Fruit fly (Drosophila melanogaster) whole organism, wandering third instar larva: ENCODE results near the gene CRAT.

ENCODE experiments used
- Abd-B ChIP-seq: fragments of >200 bp; optimal IDR thresholded peaks from 2 replicates; lab custom pipeline; 2017; ENCODE audit warnings: missing biosample characterization, missing genetic modification characterization
- CG32264 ChIP-seq: fragments of 200-800 bp; sonication (Bioruptor generic); optimal IDR thresholded peaks from 2 replicates; lab custom pipeline; 2016; ENCODE audit warnings: missing biosample characterization, missing genetic modification characterization
- CrebA ChIP-seq: fragments of 200-800 bp; sonication (Bioruptor generic); optimal IDR thresholded peaks from 2 replicates; lab custom pipeline; 2016; ENCODE audit warnings: missing biosample characterization, mild to moderate bottlenecking, missing genetic modification characterization, borderline replicate concordance
- Dfd ChIP-seq: fragments of >200 bp; optimal IDR thresholded peaks from 2 replicates; lab custom pipeline; 2017; ENCODE audit warnings: missing biosample characterization, missing genetic modification characterization
- GATAd ChIP-seq: sonication (Bioruptor generic); optimal IDR thresholded peaks from 2 replicates; lab custom pipeline; 2016; ENCODE audit warnings: missing biosample characterization, missing genetic modification characterization
- HLH106 ChIP-seq: fragments of 200-800 bp; optimal IDR thresholded peaks from 3 replicates; lab custom pipeline; 2019; ENCODE audit warnings: missing biosample characterization, mild to moderate bottlenecking, missing genetic modification characterization, moderate library complexity
- Hnf4 ChIP-seq: fragments of 200-800 bp; sonication (Bioruptor generic); optimal IDR thresholded peaks from 2 replicates; lab custom pipeline; 2016; ENCODE audit warnings: missing biosample characterization, mild to moderate bottlenecking, missing genetic modification characterization
- Hr78 ChIP-seq: fragments of >200 bp; optimal IDR thresholded peaks from 2 replicates; lab custom pipeline; 2017; ENCODE audit warnings: missing biosample characterization, missing genetic modification characterization
- Jra ChIP-seq: sonication (Bioruptor generic); optimal IDR thresholded peaks from 2 replicates; lab custom pipeline; 2016; ENCODE audit warnings: missing biosample characterization, missing genetic modification characterization
- Myc ChIP-seq: fragments of >200 bp; optimal IDR thresholded peaks from 2 replicates; lab custom pipeline; 2017
- N ChIP-seq: fragments of >200 bp; optimal IDR thresholded peaks from 2 replicates; lab custom pipeline; 2018; ENCODE audit warnings: missing biosample characterization, missing external identifiers, missing genetic modification characterization
- OdsH ChIP-seq: fragments of 200-800 bp; sonication (Bioruptor generic); optimal IDR thresholded peaks from 2 replicates; lab custom pipeline; 2016; ENCODE audit warnings: missing biosample characterization, mild to moderate bottlenecking, missing genetic modification characterization
- Sp1 ChIP-seq: fragments of 200-800 bp; sonication (Bioruptor generic); optimal IDR thresholded peaks from 3 replicates; lab custom pipeline; 2019; ENCODE audit warnings: missing biosample characterization, mild to moderate bottlenecking, missing genetic modification characterization, moderate library complexity
- Vsx2 ChIP-seq: fragments of 200-300, 225-300 bp; sonication (Bioruptor generic); optimal IDR thresholded peaks from 2 replicates; lab custom pipeline; 2018; ENCODE audit warnings: missing biosample characterization, missing genetic modification characterization; ENCODE audit not compliant: partially characterized antibody
- br ChIP-seq: fragments of 200-800 bp; sonication (Bioruptor generic); optimal IDR thresholded peaks from 2 replicates; lab custom pipeline; 2016; ENCODE audit warnings: missing biosample characterization, missing genetic modification characterization
- brk ChIP-seq: fragments of 200-800 bp; sonication (Bioruptor generic); optimal IDR thresholded peaks from 2 replicates; lab custom pipeline; 2016; ENCODE audit warnings: missing biosample characterization, mild to moderate bottlenecking, missing genetic modification characterization
- dmrt93B ChIP-seq: fragments of 200-800 bp; sonication (Bioruptor generic); optimal IDR thresholded peaks from 2 replicates; lab custom pipeline; 2018; ENCODE audit warnings: missing biosample characterization, mild to moderate bottlenecking, missing genetic modification characterization
- dsf ChIP-seq: sonication (Bioruptor generic); optimal IDR thresholded peaks from 2 replicates; lab custom pipeline; 2016; ENCODE audit warnings: missing biosample characterization, missing genetic modification characterization, borderline replicate concordance
- ey ChIP-seq: fragments of 200-800 bp; sonication (Bioruptor generic); optimal IDR thresholded peaks from 2 replicates; lab custom pipeline; 2016; ENCODE audit warnings: missing biosample characterization, missing genetic modification characterization
- foxo ChIP-seq, 2 experiments: fragments of 200-800 bp; sonication (Bioruptor generic); optimal IDR thresholded peaks; 2 replicates in 1 of 2; 3 replicates in 1 of 2; lab custom pipeline; 2016 to 2017; ENCODE audit warnings: missing biosample characterization in 2 of 2, missing genetic modification characterization in 2 of 2
- fru ChIP-seq: fragments of 200-800 bp; sonication (Bioruptor generic); optimal IDR thresholded peaks from 3 replicates; lab custom pipeline; 2016; ENCODE audit warnings: missing biosample characterization, mild to moderate bottlenecking, missing genetic modification characterization
- h ChIP-seq: fragments of 200-800 bp; sonication (Bioruptor generic); optimal IDR thresholded peaks from 3 replicates; lab custom pipeline; 2016; ENCODE audit warnings: missing biosample characterization, mild to moderate bottlenecking, missing genetic modification characterization
- jim ChIP-seq: fragments of 175-275, 200-325 bp; sonication (Bioruptor generic); optimal IDR thresholded peaks from 2 replicates; lab custom pipeline; 2016; ENCODE audit warnings: missing biosample characterization, mild to moderate bottlenecking, missing genetic modification characterization
- lola ChIP-seq: fragments of >200 bp; optimal IDR thresholded peaks from 2 replicates; lab custom pipeline; 2017; ENCODE audit warnings: missing biosample characterization, missing genetic modification characterization
- pan ChIP-seq: fragments of >200 bp; optimal IDR thresholded peaks from 2 replicates; lab custom pipeline; 2017
- psq ChIP-seq: fragments of 200-800 bp; sonication (Bioruptor generic); optimal IDR thresholded peaks from 3 replicates; lab custom pipeline; 2017; ENCODE audit warnings: missing biosample characterization, mild to moderate bottlenecking, missing genetic modification characterization, moderate library complexity
- rgr ChIP-seq: fragments of 200-800 bp; sonication (Bioruptor generic); optimal IDR thresholded peaks from 3 replicates; lab custom pipeline; 2016; ENCODE audit warnings: missing biosample characterization, mild to moderate bottlenecking, missing genetic modification characterization
- usp ChIP-seq: fragments of >200 bp; optimal IDR thresholded peaks from 2 replicates; lab custom pipeline; 2017; ENCODE audit warnings: missing biosample characterization, missing genetic modification characterization
- woc ChIP-seq: sonication (Bioruptor generic); optimal IDR thresholded peaks from 2 replicates; lab custom pipeline; 2016; ENCODE audit warnings: missing biosample characterization, mild to moderate bottlenecking, missing genetic modification characterization

Gene CRAT

dm6 chr3R:6341668-6342067, 34.2 kb downstream of the CRAT start, which contains the start of gene CG17917:
Gene CG17917 (plus strand): TSS chr3R:6341968.
- TF ChIP-seq N (GFP tag; lab: Kevin White, UChicago) (no peak), br (GFP tag; lab: Kevin White, UChicago) (no peak), foxo (GFP tag; optimal IDR thresholded peaks at IDR 0.05; lab: Kevin White, UChicago) (no peak), brk (GFP tag; lab: Kevin White, UChicago) (no peak), Vsx2 (no peak), h (no peak), fru (GFP tag; lab: Kevin White, UChicago) (no peak), GATAd (GFP tag; lab: Kevin White, UChicago) (no peak), dsf (GFP tag; lab: Kevin White, UChicago) (no peak), Jra (GFP tag; lab: Kevin White, UChicago) (no peak), Sp1 (GFP tag; lab: Kevin White, UChicago) (no peak), pan (lab: Kevin White, UChicago) (no peak), Dfd (GFP tag; lab: Kevin White, UChicago) (no peak), rgr (no peak), CrebA (no peak), OdsH (GFP tag; lab: Kevin White, UChicago) (no peak), dmrt93B (no peak), Myc (no peak)

dm6 chr3R:6339795-6340194, 36.0 kb downstream of the CRAT start, which contains the start of gene Osi20:
Gene Osi20 (plus strand): TSS chr3R:6340095.
- TF ChIP-seq HLH106 (tag; lab: Kevin White, UChicago) = no peak
- no peak for TF ChIP-seq pan (lab: Kevin White, UChicago)
- no peak for TF ChIP-seq Hnf4 (GFP tag; lab: Kevin White, UChicago)

dm6 chr3R:6337397-6337796, 38.4 kb downstream of the CRAT start:
- TF ChIP-seq CrebA (no peak), psq (GFP tag; lab: Kevin White, UChicago) (no peak), CG32264 (GFP tag; lab: Kevin White, UChicago) (no peak), woc (GFP tag; lab: Kevin White, UChicago) (no peak), brk (GFP tag; lab: Kevin White, UChicago) (no peak), N (GFP tag; lab: Kevin White, UChicago) (no peak), fru (GFP tag; lab: Kevin White, UChicago) (no peak), Abd-B (GFP tag; lab: Kevin White, UChicago) (no peak), ey (GFP tag; lab: Kevin White, UChicago) (no peak), GATAd (GFP tag; lab: Kevin White, UChicago) (no peak), OdsH (GFP tag; lab: Kevin White, UChicago) (no peak), usp (GFP tag; lab: Kevin White, UChicago) (no peak), jim (GFP tag; lab: Kevin White, UChicago) (no peak)

dm6 chr3R:6334906-6335433, 40.9 kb downstream of the CRAT start, which contains the start of gene Osi19:
Gene Osi19 (plus strand): TSS chr3R:6335362.
- TF ChIP-seq lola (GFP tag; lab: Kevin White, UChicago) = no peak
- no peak for TF ChIP-seq Hnf4 (GFP tag; lab: Kevin White, UChicago)
- TF ChIP-seq h = no peak

- TF ChIP-seq woc (GFP tag; lab: Kevin White, UChicago) (no peak), Hr78 (GFP tag; lab: Kevin White, UChicago) (no peak), CrebA (no peak), Myc (no peak), rgr (no peak), HLH106 (tag; lab: Kevin White, UChicago) (no peak)
These were observed 46.0 kb downstream of the CRAT start, which contains the start of gene Osi18 for dm6 chr3R:6329774-6330298. Gene Osi18 (plus strand): TSS chr3R:6330248.
